Worm (Caenorhabditis elegans): ENCODE results near the gene C52E4.12.

The C52E4.12 gene

DNA sequence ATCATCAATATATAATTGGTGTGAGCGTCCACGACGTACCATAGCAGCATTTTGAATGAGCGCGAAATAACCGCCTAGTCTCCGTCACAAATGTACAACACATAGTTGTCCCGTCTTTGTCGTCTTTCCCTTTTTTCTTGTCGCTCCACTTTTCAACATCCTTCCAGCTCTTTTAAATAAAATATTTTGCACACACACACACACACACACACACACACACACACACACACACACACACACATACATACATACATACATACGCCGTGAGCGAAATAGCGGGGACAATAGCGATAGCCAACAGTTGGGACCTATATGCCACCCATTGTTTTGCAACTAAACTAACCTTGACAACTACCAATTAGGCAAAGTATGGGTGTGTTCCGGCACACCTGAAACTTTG is 42.4 kb downstream of the C52E4.12 start:
- TF ChIP-seq nhr-71 (tag; optimal IDR thresholded peaks at IDR 0.05) (no peak), isw-1 (GFP tag; IDR thresholded peaks at IDR 0.05) (peak; percentile 13; the same call in 1 of the 2 replicates), lin-14 (GFP tag; optimal IDR thresholded peaks at IDR 0.05) (peak; percentile 48), unc-86 (tag; optimal IDR thresholded peaks at IDR 0.05) (peak; percentile 48)

ce11 chrV:12038783-12039182 is 42.8 kb downstream of the C52E4.12 start:
- TF ChIP-seq lin-15B (tag; optimal IDR thresholded peaks at IDR 0.05) = no peak
- TF ChIP-seq nhr-77 (tag; optimal IDR thresholded peaks at IDR 0.05) = no peak
- TF ChIP-seq dsc-1 (tag; optimal IDR thresholded peaks at IDR 0.05) = peak; percentile 28
- TF ChIP-seq mef-2 (tag; optimal IDR thresholded peaks at IDR 0.05) = no peak
- TF ChIP-seq jun-1 (tag; optimal IDR thresholded peaks at IDR 0.05) = no peak
- TF ChIP-seq elt-2 (tag; optimal IDR thresholded peaks at IDR 0.05) = no peak
- TF ChIP-seq nhr-85 (tag) = no peak
- no peak for TF ChIP-seq egl-13 (tag; optimal IDR thresholded peaks at IDR 0.05)
- no peak for TF ChIP-seq tbx-2 (tag; optimal IDR thresholded peaks at IDR 0.05)
- no peak for TF ChIP-seq nhr-84 (tag; optimal IDR thresholded peaks at IDR 0.05)
- TF ChIP-seq ceh-63 (GFP tag; optimal IDR thresholded peaks at IDR 0.05) = no peak
- no peak for TF ChIP-seq hlh-4 (tag; optimal IDR thresholded peaks at IDR 0.05)
- no peak for TF ChIP-seq nhr-90 (tag; optimal IDR thresholded peaks at IDR 0.05; ENCODE audit: poor library complexity)
- TF ChIP-seq ama-1 (optimal IDR thresholded peaks at IDR 0.05) = peak; percentile 5
- no peak for TF ChIP-seq grh-1 (GFP tag; IDR thresholded peaks at IDR 0.05)
- no peak for TF ChIP-seq skn-1 (tag; optimal IDR thresholded peaks at IDR 0.05)
- no peak for TF ChIP-seq ceh-8 (GFP tag; optimal IDR thresholded peaks at IDR 0.05)
- peak; percentile 12 for TF ChIP-seq fkh-8 (tag; optimal IDR thresholded peaks at IDR 0.05)
- no peak for TF ChIP-seq ets-5 (GFP tag; IDR thresholded peaks at IDR 0.05)
- TF ChIP-seq isw-1 (GFP tag; IDR thresholded peaks at IDR 0.05) = no peak
- no peak for TF ChIP-seq Y116A8C.19 (tag; optimal IDR thresholded peaks at IDR 0.05; ENCODE audit: borderline replicate concordance)
- TF ChIP-seq efl-3 (GFP tag; optimal IDR thresholded peaks at IDR 0.05) = no peak
- peak in 1 of 2 experiments; percentile 54 for TF ChIP-seq lin-35 (GFP tag; optimal IDR thresholded peaks at IDR 0.05)
- no peak for TF ChIP-seq ztf-11 (tag; optimal IDR thresholded peaks at IDR 0.05)
- no peak for TF ChIP-seq lsy-2 (tag; optimal IDR thresholded peaks at IDR 0.05)
- TF ChIP-seq efl-1 (optimal IDR thresholded peaks at IDR 0.05) = no peak
- TF ChIP-seq efl-1 (GFP tag; optimal IDR thresholded peaks at IDR 0.05 in 1 of 2) = peak; percentile 18 to 58
- no peak for TF ChIP-seq ztf-4 (tag; optimal IDR thresholded peaks at IDR 0.05)
- TF ChIP-seq nhr-20 (tag; optimal IDR thresholded peaks at IDR 0.05) = peak; percentile 27
- no peak for TF ChIP-seq nhr-28 (tag; optimal IDR thresholded peaks at IDR 0.05)
- TF ChIP-seq ceh-82 (tag; optimal IDR thresholded peaks at IDR 0.05) = peak in 2 of 3 experiments; percentile 8 to 58
- TF ChIP-seq pag-3 (tag; optimal IDR thresholded peaks at IDR 0.05; ENCODE audit: borderline replicate concordance, insufficient read depth) = no peak
- TF ChIP-seq mab-9 (GFP tag; IDR thresholded peaks at IDR 0.05) = no peak
- TF ChIP-seq swsn-7 (tag; optimal IDR thresholded peaks at IDR 0.05) = peak; percentile 26
- no peak for TF ChIP-seq tlp-1 (tag; optimal IDR thresholded peaks at IDR 0.05)
- peak; percentile 22 for TF ChIP-seq xbp-1 (tag; optimal IDR thresholded peaks at IDR 0.05)
- TF ChIP-seq lir-3 (tag; optimal IDR thresholded peaks at IDR 0.05; ENCODE audit: poor library complexity) = no peak
- peak; percentile 29 for TF ChIP-seq snu-23 (GFP tag; optimal IDR thresholded peaks at IDR 0.05)
- TF ChIP-seq egl-27 (tag; optimal IDR thresholded peaks at IDR 0.05) = no peak
- no peak for TF ChIP-seq rnt-1 (tag; optimal IDR thresholded peaks at IDR 0.05)
- no peak for TF ChIP-seq unc-98 (GFP tag; IDR thresholded peaks at IDR 0.05)
- no peak for TF ChIP-seq C34B4.2 (tag; optimal IDR thresholded peaks at IDR 0.05)
- peak; percentile 51 for TF ChIP-seq lin-14 (GFP tag; optimal IDR thresholded peaks at IDR 0.05)
- no peak for TF ChIP-seq aly-2 (tag; optimal IDR thresholded peaks at IDR 0.05)
- no peak for TF ChIP-seq lin-13 (GFP tag; optimal IDR thresholded peaks at IDR 0.05)
- peak; percentile 46 for TF ChIP-seq nhr-47 (tag; optimal IDR thresholded peaks at IDR 0.05)
- no peak for TF ChIP-seq zag-1 (tag; optimal IDR thresholded peaks at IDR 0.05)
- no peak for TF ChIP-seq sup-37 (GFP tag; optimal IDR thresholded peaks at IDR 0.05)
- TF ChIP-seq zip-4 (GFP tag; optimal IDR thresholded peaks at IDR 0.05) = no peak
